Worm (Caenorhabditis elegans) whole organism, L4 larva: ENCODE data around the gene F23H11.7.
A peak's percentile ranks its signal among the peaks of the same experiment; 100 is the strongest.

ENCODE experiments used
- F10B5.3 ChIP-seq: sonication (generic microtip); optimal IDR thresholded peaks from 2 replicates; lab custom pipeline; 2016; ENCODE audit warnings: mild to moderate bottlenecking, missing genetic modification characterization, missing compliant biosample characterization
- F37D6.2 ChIP-seq: sonication (generic microtip); optimal IDR thresholded peaks from 2 replicates; lab custom pipeline; 2016; ENCODE audit warnings: mild to moderate bottlenecking, missing genetic modification characterization, missing compliant biosample characterization
- F49E8.2 ChIP-seq: sonication (generic microtip); optimal IDR thresholded peaks from 2 replicates; lab custom pipeline; 2016; ENCODE audit warnings: missing compliant biosample characterization, mild to moderate bottlenecking, missing genetic modification characterization, borderline replicate concordance
- T20F7.1 ChIP-seq: fragments of 200-800 bp; sonication (Bioruptor generic); optimal IDR thresholded peaks from 2 replicates; lab custom pipeline; 2018; ENCODE audit warnings: mild to moderate bottlenecking, missing genetic modification characterization, missing compliant biosample characterization
- T26A8.4 ChIP-seq: fragments of 200-800 bp; sonication (Bioruptor generic); IDR thresholded peaks from 2 replicates; pipeline ENCODE4 v1.3.6; 2022; ENCODE audit warnings: missing genetic modification characterization, missing compliant biosample characterization
- Y105C5A.15 ChIP-seq: fragments of 200-800 bp; sonication (Bioruptor generic); IDR thresholded peaks from 2 replicates; pipeline ENCODE4 v1.3.6; 2022; ENCODE audit warnings: missing genetic modification characterization, missing compliant biosample characterization
- Y75B8A.6 ChIP-seq: fragments of 200-800 bp; sonication (Bioruptor generic); IDR thresholded peaks from 2 replicates; pipeline ENCODE4 v1.3.6; 2022; ENCODE audit warnings: missing genetic modification reagents, missing genetic modification characterization, missing compliant biosample characterization
- ZK337.2 ChIP-seq: fragments of 200-800 bp; sonication (Bioruptor generic); IDR thresholded peaks from 2 replicates; pipeline ENCODE4 v1.3.6; 2022; ENCODE audit warnings: missing genetic modification reagents, missing genetic modification characterization, missing compliant biosample characterization
- aha-1 ChIP-seq: fragments of 150-350 bp; peaks from one replicate; lab custom pipeline; 2014; ENCODE audit warnings: missing biosample characterization, missing genetic modification characterization
- ama-1 ChIP-seq: fragments of 150-350 bp; optimal IDR thresholded peaks from 2 replicates; lab custom pipeline; 2014; ENCODE audit warnings: inconsistent platforms, mixed read lengths
- arid-1 ChIP-seq: fragments of 200-800 bp; sonication (Bioruptor generic); conservative IDR thresholded peaks from 2 replicates; pipeline ENCODE4 v1.3.6; 2022; ENCODE audit warnings: missing genetic modification reagents, missing genetic modification characterization, missing compliant biosample characterization
- attf-4 ChIP-seq: sonication (generic microtip); optimal IDR thresholded peaks from 3 replicates; lab custom pipeline; 2017; ENCODE audit warnings: missing biosample characterization, missing genetic modification characterization
- ceh-20 ChIP-seq: fragments of 200-800 bp; sonication (Bioruptor generic); IDR thresholded peaks from 2 replicates; pipeline ENCODE4 v1.3.6; 2022; ENCODE audit warnings: missing genetic modification reagents, missing genetic modification characterization, missing compliant biosample characterization
- ceh-44 ChIP-seq: fragments of 200-800 bp; sonication (Bioruptor generic); IDR thresholded peaks from 2 replicates; pipeline ENCODE4 v1.3.6; 2022; ENCODE audit warnings: missing genetic modification reagents, missing genetic modification characterization, missing compliant biosample characterization
- ctbp-1 ChIP-seq: fragments of 200-800 bp; sonication (Bioruptor generic); IDR thresholded peaks from 2 replicates; pipeline ENCODE4 v1.3.6; 2022; ENCODE audit warnings: missing genetic modification reagents, missing genetic modification characterization, missing compliant biosample characterization
- daf-8 ChIP-seq: fragments of 200-800 bp; sonication (Bioruptor generic); IDR thresholded peaks from 2 replicates; pipeline ENCODE4 v1.3.6; 2022; ENCODE audit warnings: missing genetic modification characterization, missing compliant biosample characterization
- dmd-8 ChIP-seq: fragments of 200-800 bp; sonication (Bioruptor generic); IDR thresholded peaks from 2 replicates; pipeline ENCODE4 v1.3.6; 2022; ENCODE audit warnings: missing genetic modification characterization, missing compliant biosample characterization
- dve-1 ChIP-seq: sonication (generic microtip); optimal IDR thresholded peaks from 2 replicates; lab custom pipeline; 2017; ENCODE audit warnings: antibody characterized with exemption, mild to moderate bottlenecking, missing genetic modification characterization, missing compliant biosample characterization; ENCODE audit not compliant: insufficient read depth
- egl-43 ChIP-seq: fragments of 200-800 bp; sonication (Bioruptor generic); IDR thresholded peaks from 2 replicates; pipeline ENCODE4 v1.3.6; 2022; ENCODE audit warnings: missing genetic modification reagents, missing genetic modification characterization, missing compliant biosample characterization
- fkh-10 ChIP-seq: fragments of 150-350 bp; optimal IDR thresholded peaks from 2 replicates; lab custom pipeline; 2014; ENCODE audit warnings: missing biosample characterization, missing genetic modification reagents, missing genetic modification characterization
- fos-1 ChIP-seq: fragments of 150-350 bp; optimal IDR thresholded peaks from 2 replicates; lab custom pipeline; 2014; ENCODE audit warnings: missing biosample characterization, missing genetic modification characterization
- hif-1 ChIP-seq, 2 experiments: sonication (generic microtip); optimal IDR thresholded peaks; 2 replicates each; lab custom pipeline; 2016 to 2017; ENCODE audit warnings: missing compliant biosample characterization in 2 of 2, missing genetic modification characterization in 2 of 2, missing genetic modification reagents in 2 of 2, missing genotype in 2 of 2, mild to moderate bottlenecking in 1 of 2
- hlh-11 ChIP-seq: fragments of 200-800 bp; sonication (Bioruptor generic); optimal IDR thresholded peaks from 2 replicates; lab custom pipeline; 2018; ENCODE audit warnings: mild to moderate bottlenecking, missing genetic modification characterization, missing compliant biosample characterization
- hlh-30 ChIP-seq: sonication (generic microtip); optimal IDR thresholded peaks from 2 replicates; lab custom pipeline; 2017; ENCODE audit warnings: antibody characterized with exemption, mild to moderate bottlenecking, missing genetic modification characterization, missing compliant biosample characterization; ENCODE audit not compliant: insufficient read depth
- jun-1 ChIP-seq: fragments of 150-350 bp; optimal IDR thresholded peaks from 2 replicates; lab custom pipeline; 2014; ENCODE audit warnings: missing biosample characterization, missing genetic modification reagents, missing genetic modification characterization
- lin-13 ChIP-seq: fragments of 150-350 bp; optimal IDR thresholded peaks from 2 replicates; lab custom pipeline; 2014; ENCODE audit warnings: missing biosample characterization, missing genetic modification reagents, missing genetic modification characterization
- lin-29 ChIP-seq: fragments of 200-800 bp; sonication (Bioruptor generic); IDR thresholded peaks from 2 replicates; pipeline ENCODE4 v1.3.6; 2022; ENCODE audit warnings: missing genetic modification reagents, missing genetic modification characterization, missing compliant biosample characterization
- lsy-2 ChIP-seq, 2 experiments: fragments of 150-350 bp in 1 of 2; sonication (generic microtip) in 1 of 2; optimal IDR thresholded peaks; 2 replicates each; lab custom pipeline; 2014 to 2017; ENCODE audit warnings: missing biosample characterization in 2 of 2, missing genetic modification characterization in 2 of 2
- madf-9 ChIP-seq: fragments of 200-800 bp; sonication (Bioruptor generic); conservative IDR thresholded peaks from 2 replicates; pipeline ENCODE4 v1.3.6; 2022; ENCODE audit warnings: missing genetic modification reagents, missing genetic modification characterization, missing compliant biosample characterization
- mdl-1 ChIP-seq, 2 experiments: fragments of 150-350 bp in 1 of 2; sonication (generic microtip) in 1 of 2; optimal IDR thresholded peaks; 2 replicates each; lab custom pipeline; 2014 to 2017; ENCODE audit warnings: missing biosample characterization in 2 of 2, missing genetic modification characterization in 2 of 2
- mes-2 ChIP-seq: sonication (generic microtip); optimal IDR thresholded peaks from 2 replicates; lab custom pipeline; 2016; ENCODE audit warnings: missing genotype, mild to moderate bottlenecking, missing genetic modification characterization, missing compliant biosample characterization; ENCODE audit not compliant: poor library complexity, severe bottlenecking
- mxl-3 ChIP-seq: fragments of 200-800 bp; sonication (Bioruptor generic); optimal IDR thresholded peaks from 2 replicates; lab custom pipeline; 2018; ENCODE audit warnings: mild to moderate bottlenecking, missing genetic modification characterization, missing compliant biosample characterization
- nhr-10 ChIP-seq: fragments of 150-350 bp; optimal IDR thresholded peaks from 2 replicates; lab custom pipeline; 2014; ENCODE audit warnings: missing biosample characterization, missing genetic modification characterization
- nhr-11 ChIP-seq: fragments of 150-350 bp; optimal IDR thresholded peaks from 2 replicates; lab custom pipeline; 2014; ENCODE audit warnings: missing biosample characterization, missing genetic modification characterization
- nhr-28 ChIP-seq: fragments of 150-350 bp; optimal IDR thresholded peaks from 2 replicates; lab custom pipeline; 2014; ENCODE audit warnings: missing biosample characterization, missing genetic modification characterization
- nhr-6 ChIP-seq: fragments of 150-350 bp; optimal IDR thresholded peaks from 2 replicates; lab custom pipeline; 2014; ENCODE audit warnings: missing biosample characterization, missing genetic modification characterization
- nhr-76 ChIP-seq: fragments of 150-350 bp; optimal IDR thresholded peaks from 2 replicates; lab custom pipeline; 2014; ENCODE audit warnings: missing biosample characterization, missing genetic modification characterization
- php-3 ChIP-seq: fragments of 200-800 bp; sonication (Bioruptor generic); IDR thresholded peaks from 2 replicates; pipeline ENCODE4 v1.3.6; 2022; ENCODE audit warnings: missing genetic modification reagents, missing genetic modification characterization, missing compliant biosample characterization
- rbr-2 ChIP-seq: sonication (generic microtip); optimal IDR thresholded peaks from 2 replicates; lab custom pipeline; 2016; ENCODE audit warnings: missing genotype, missing genetic modification characterization, missing compliant biosample characterization
- saeg-2 ChIP-seq: fragments of 200-800 bp; sonication (Bioruptor generic); IDR thresholded peaks from 2 replicates; pipeline ENCODE4 v1.3.6; 2022; ENCODE audit warnings: missing genetic modification reagents, missing genetic modification characterization, missing compliant biosample characterization
- set-16 ChIP-seq: fragments of 200-800 bp; sonication (Bioruptor generic); IDR thresholded peaks from 2 replicates; pipeline ENCODE4 v1.3.6; 2022; ENCODE audit warnings: missing genetic modification reagents, missing genetic modification characterization, missing compliant biosample characterization
- snpc-1.2 ChIP-seq: fragments of 200-800 bp; sonication (Bioruptor generic); IDR thresholded peaks from 2 replicates; pipeline ENCODE4 v1.3.6; 2022; ENCODE audit warnings: missing genetic modification reagents, missing genetic modification characterization, missing compliant biosample characterization
- spr-1 ChIP-seq: sonication (generic microtip); optimal IDR thresholded peaks from 2 replicates; lab custom pipeline; 2016; ENCODE audit warnings: mild to moderate bottlenecking, missing genetic modification characterization, missing compliant biosample characterization
- tra-1 ChIP-seq: fragments of 200-800 bp; sonication (Bioruptor generic); IDR thresholded peaks from 2 replicates; pipeline ENCODE4 v1.3.6; 2022; ENCODE audit warnings: missing genetic modification reagents, missing genetic modification characterization, missing compliant biosample characterization
- unc-39 ChIP-seq: sonication (generic microtip); optimal IDR thresholded peaks from 2 replicates; lab custom pipeline; 2017; ENCODE audit warnings: missing biosample characterization, missing genetic modification characterization
- unc-62 ChIP-seq, 3 experiments: fragments of 150-350 bp in 1 of 3; sonication (generic microtip); optimal IDR thresholded peaks in 2 of 3; peaks in 1 of 3; 1 replicate in 1 of 3; 2 replicates in 2 of 3; lab custom pipeline; 2014 to 2017; ENCODE audit warnings: missing biosample characterization in 3 of 3, missing genetic modification characterization in 3 of 3, missing genetic modification reagents in 3 of 3, missing genotype in 1 of 3
- zag-1 ChIP-seq: fragments of 150-350 bp; optimal IDR thresholded peaks from 2 replicates; lab custom pipeline; 2014; ENCODE audit warnings: missing biosample characterization, missing genetic modification characterization
- zfp-2 ChIP-seq: sonication (generic microtip); optimal IDR thresholded peaks from 2 replicates; lab custom pipeline; 2016; ENCODE audit warnings: mild to moderate bottlenecking, missing genetic modification characterization, missing compliant biosample characterization
- zip-2 ChIP-seq: fragments of 150-350 bp; optimal IDR thresholded peaks from 2 replicates; lab custom pipeline; 2014; ENCODE audit warnings: missing biosample characterization, missing genetic modification characterization
- ztf-7 ChIP-seq: fragments of 150-350 bp; optimal IDR thresholded peaks from 2 replicates; lab custom pipeline; 2014; ENCODE audit warnings: missing biosample characterization, missing genetic modification characterization

Gene F23H11.7

ce11 chrIII:888983-889549, 30.2 kb downstream of the F23H11.7 start (continued):
- no peak for TF ChIP-seq saeg-2 (GFP tag; lab: Robert Waterston, UW)
- TF ChIP-seq ama-1 (lab: Kevin White, UChicago): no peak
- no peak for TF ChIP-seq nhr-6 (tag; lab: Kevin White, UChicago)
- TF ChIP-seq dmd-8: no peak
- no peak for TF ChIP-seq lin-29 (GFP tag; lab: Robert Waterston, UW)
- TF ChIP-seq ZK337.2 (GFP tag; lab: Robert Waterston, UW): no peak
- TF ChIP-seq jun-1: no peak
- no peak for TF ChIP-seq unc-39
- TF ChIP-seq fkh-10 (GFP tag; lab: Kevin White, UChicago): no peak
- no peak for TF ChIP-seq daf-8
- TF ChIP-seq aha-1 (tag; lab: Kevin White, UChicago): no peak
- TF ChIP-seq tra-1 (GFP tag; lab: Robert Waterston, UW): no peak
- TF ChIP-seq zag-1 (tag; lab: Kevin White, UChicago): no peak
- TF ChIP-seq zip-2 (tag; lab: Kevin White, UChicago): no peak
- no peak for TF ChIP-seq ceh-44 (GFP tag; lab: Robert Waterston, UW)
- TF ChIP-seq F10B5.3 (tag; lab: Kevin White, UChicago): no peak
- no peak for TF ChIP-seq nhr-76 (tag; lab: Kevin White, UChicago)
- no peak for TF ChIP-seq lin-13
- no peak for TF ChIP-seq Y105C5A.15
- no peak for TF ChIP-seq Y75B8A.6 (GFP tag; lab: Robert Waterston, UW)
- no peak for TF ChIP-seq egl-43 (GFP tag; lab: Robert Waterston, UW)
- TF ChIP-seq F49E8.2 (tag; lab: Kevin White, UChicago): no peak
- TF ChIP-seq fos-1 (tag; lab: Kevin White, UChicago): no peak
- no peak for TF ChIP-seq nhr-10 (tag; lab: Kevin White, UChicago)

ce11 chrIII:887874-888299, 31.3 kb downstream of the F23H11.7 start:
- TF ChIP-seq T20F7.1: peak; percentile 61
- peak; percentile 88 for TF ChIP-seq hlh-30 (tag; lab: Kevin White, UChicago)
- peak; percentile 80 for TF ChIP-seq hlh-11 (tag; lab: Kevin White, UChicago)
- no peak for TF ChIP-seq nhr-76 (tag; lab: Kevin White, UChicago)
- peak; percentile 7 for TF ChIP-seq ztf-7 (tag; lab: Kevin White, UChicago)
- peak; percentile 78 for TF ChIP-seq ctbp-1
- TF ChIP-seq mdl-1 (tag; optimal IDR thresholded peaks at IDR 0.05; lab: Kevin White, UChicago): peak; percentile 1 to 72
- peak; percentile 41 for TF ChIP-seq spr-1
- peak; percentile 62 for TF ChIP-seq T26A8.4
- TF ChIP-seq mes-2 (tag; lab: Kevin White, UChicago): peak; percentile 21
- TF ChIP-seq hif-1 (tag; optimal IDR thresholded peaks at IDR 0.05; lab: Kevin White, UChicago): peak in 1 of 2 experiments; percentile 65
- TF ChIP-seq ceh-20 (GFP tag; lab: Robert Waterston, UW): peak; percentile 23; the same call in 1 of the 2 replicates
- TF ChIP-seq mxl-3: peak; percentile 88
- peak; percentile 48; the same call in 1 of the 2 replicates for TF ChIP-seq snpc-1.2 (GFP tag; lab: Robert Waterston, UW)
- peak; percentile 48 for TF ChIP-seq ama-1 (lab: Kevin White, UChicago)
- TF ChIP-seq nhr-28 (tag; lab: Kevin White, UChicago): peak; percentile 65
- peak; percentile 51; the same call in 1 of the 2 replicates for TF ChIP-seq madf-9 (GFP tag; lab: Robert Waterston, UW)
- no peak for TF ChIP-seq zfp-2 (tag; lab: Kevin White, UChicago)
- TF ChIP-seq dve-1: peak; percentile 71
- no peak for TF ChIP-seq unc-62 (GFP tag; optimal IDR thresholded peaks at IDR 0.05 in 1 of 2; lab: Kevin White, UChicago)
- no peak for TF ChIP-seq unc-62 (tag; optimal IDR thresholded peaks at IDR 0.05; lab: Kevin White, UChicago)
- peak; percentile 54 for TF ChIP-seq set-16 (GFP tag; lab: Robert Waterston, UW)
- no peak for TF ChIP-seq Y75B8A.6 (GFP tag; lab: Robert Waterston, UW)
- peak; percentile 60 to 77 for TF ChIP-seq lsy-2 (tag; optimal IDR thresholded peaks at IDR 0.05; lab: Kevin White, UChicago)
- TF ChIP-seq rbr-2: peak; percentile 88
- TF ChIP-seq php-3: 0 out of 2 replicates have a peak, but pooled peaks have one; percentile 40
- 0 out of 2 replicates have a peak, but pooled peaks have one; percentile 20 for TF ChIP-seq arid-1
- no peak for TF ChIP-seq attf-4 (tag; lab: Kevin White, UChicago)
- peak; percentile 70 for TF ChIP-seq F37D6.2 (tag; lab: Kevin White, UChicago)
- TF ChIP-seq nhr-11: peak; percentile 60
- no peak for TF ChIP-seq ceh-44 (GFP tag; lab: Robert Waterston, UW)
